Fruit fly (Drosophila melanogaster): ENCODE measurements around the gene mRpL23.
A peak's percentile ranks its signal among the peaks of the same experiment; 100 is the strongest.

mRpL23 gene

DNA sequence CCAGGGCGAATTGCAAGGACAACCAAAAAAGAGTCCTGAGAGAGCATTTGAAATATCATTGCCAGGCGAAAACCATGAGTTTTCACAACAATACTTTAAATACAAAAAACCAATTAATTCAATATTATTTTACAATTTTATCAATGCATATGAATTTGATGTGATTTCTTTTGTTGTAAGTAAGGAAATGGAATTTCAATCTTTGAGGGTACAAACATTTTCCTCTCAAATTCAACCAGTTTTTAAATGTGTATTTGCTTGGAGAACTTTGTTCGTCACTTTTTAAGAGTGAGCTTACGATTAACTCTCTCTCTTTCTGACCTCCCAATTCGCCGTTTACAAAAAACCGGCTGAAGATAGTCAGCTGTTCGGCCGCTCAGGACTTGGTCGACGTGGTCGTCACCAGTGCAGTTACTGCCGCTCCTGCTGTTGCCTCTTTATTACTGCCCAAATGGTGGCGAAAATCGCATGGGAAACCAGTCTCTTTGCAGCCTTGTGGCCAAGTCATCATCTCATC is 38.1 kb upstream of the mRpL23 start (continued):
- TF ChIP-seq Gug (GFP tag; IDR thresholded peaks at IDR 0.05): no peak
- peak; percentile 73 for TF ChIP-seq Atf6 (GFP tag; IDR thresholded peaks at IDR 0.05)
- peak; percentile 47; the same call in 1 of the 2 replicates for TF ChIP-seq lmd (GFP tag; IDR thresholded peaks at IDR 0.05)
- TF ChIP-seq ro (GFP tag; IDR thresholded peaks at IDR 0.05): no peak
- TF ChIP-seq CG6654 (GFP tag; optimal IDR thresholded peaks at IDR 0.05): no peak
- TF ChIP-seq CG5953 (GFP tag; IDR thresholded peaks at IDR 0.05): no peak
- TF ChIP-seq CG4360 (GFP tag; IDR thresholded peaks at IDR 0.05): no peak
- TF ChIP-seq CG18476 (GFP tag; optimal IDR thresholded peaks at IDR 0.05): no peak
- TF ChIP-seq C15 (GFP tag; IDR thresholded peaks at IDR 0.05): 0 out of 3 replicates have a peak, but pooled peaks have one; percentile 10
- no peak for TF ChIP-seq dan (GFP tag; IDR thresholded peaks at IDR 0.05)
- no peak for TF ChIP-seq pros (GFP tag; optimal IDR thresholded peaks at IDR 0.05)
- peak; percentile 59 for TF ChIP-seq caup (GFP tag; optimal IDR thresholded peaks at IDR 0.05; ENCODE audit: severe bottlenecking)
- peak; percentile 66 for TF ChIP-seq Med (GFP tag)
- no peak for TF ChIP-seq CG4617 (GFP tag; optimal IDR thresholded peaks at IDR 0.05; ENCODE audit: borderline replicate concordance)
- TF ChIP-seq Mes4 (GFP tag; optimal IDR thresholded peaks at IDR 0.05): no peak
- peak; percentile 24 for TF ChIP-seq HmgZ (tag; optimal IDR thresholded peaks at IDR 0.05)
- no peak for TF ChIP-seq CG31388 (GFP tag; optimal IDR thresholded peaks at IDR 0.05)
- no peak for TF ChIP-seq trem (tag; optimal IDR thresholded peaks at IDR 0.05)
- TF ChIP-seq MESR4 (GFP tag; optimal IDR thresholded peaks at IDR 0.05): no peak
- no peak for TF ChIP-seq lov (optimal IDR thresholded peaks at IDR 0.05)
- TF ChIP-seq lov (GFP tag; IDR thresholded peaks at IDR 0.05): no peak
- peak; percentile 14 for TF ChIP-seq CG10209 (GFP tag; optimal IDR thresholded peaks at IDR 0.05)
- peak; percentile 24 for TF ChIP-seq CG9817 (tag; optimal IDR thresholded peaks at IDR 0.05)
- no peak for TF ChIP-seq chif (GFP tag; optimal IDR thresholded peaks at IDR 0.05)
- peak; percentile 74; the same call in 2 of the 3 replicates for TF ChIP-seq dysf (GFP tag; IDR thresholded peaks at IDR 0.05)
- no peak for TF ChIP-seq CG30431 (GFP tag; optimal IDR thresholded peaks at IDR 0.05)
- TF ChIP-seq phol (tag; optimal IDR thresholded peaks at IDR 0.05): peak; percentile 20
- no peak for TF ChIP-seq kni (GFP tag; optimal IDR thresholded peaks at IDR 0.05)
- no peak for TF ChIP-seq HLH54F (GFP tag; optimal IDR thresholded peaks at IDR 0.05)
- no peak for TF ChIP-seq zf30C (GFP tag; optimal IDR thresholded peaks at IDR 0.05)
- peak; percentile 6 to 19 for TF ChIP-seq bsh (GFP tag; optimal IDR thresholded peaks at IDR 0.05)
- TF ChIP-seq CG17361 (GFP tag; IDR thresholded peaks at IDR 0.05): no peak
- no peak for TF ChIP-seq schlank (tag; optimal IDR thresholded peaks at IDR 0.05)
- TF ChIP-seq CG6765 (GFP tag; optimal IDR thresholded peaks at IDR 0.05): peak; percentile 32
- no peak for TF ChIP-seq CG12744 (GFP tag; optimal IDR thresholded peaks at IDR 0.05)
- no peak for TF ChIP-seq CG2889 (GFP tag; IDR thresholded peaks at IDR 0.05)
- TF ChIP-seq gt (GFP tag; IDR thresholded peaks at IDR 0.05): no peak
- no peak for TF ChIP-seq vnd (GFP tag; IDR thresholded peaks at IDR 0.05; ENCODE audit: partially characterized antibody)
- TF ChIP-seq ash1 (GFP tag; optimal IDR thresholded peaks at IDR 0.05): no peak
- no peak for TF ChIP-seq pum (GFP tag; optimal IDR thresholded peaks at IDR 0.05)
- TF ChIP-seq CG3281 (GFP tag; optimal IDR thresholded peaks at IDR 0.05): peak; percentile 71
- TF ChIP-seq zen (tag; optimal IDR thresholded peaks at IDR 0.05): no peak
- TF ChIP-seq CG7839 (tag; optimal IDR thresholded peaks at IDR 0.05): peak; percentile 56
- TF ChIP-seq dpn (GFP tag; optimal IDR thresholded peaks at IDR 0.05): peak in 1 of 2 experiments; percentile 22
- TF ChIP-seq bbx (GFP tag; IDR thresholded peaks at IDR 0.05; ENCODE audit: partially characterized antibody): no peak
- no peak for TF ChIP-seq dati (GFP tag; IDR thresholded peaks at IDR 0.05)
- TF ChIP-seq scrt (GFP tag; optimal IDR thresholded peaks at IDR 0.05): peak; percentile 38
- 0 out of 2 replicates have a peak, but pooled peaks have one; percentile 43 for TF ChIP-seq CG14014 (GFP tag; IDR thresholded peaks at IDR 0.05)
- no peak for TF ChIP-seq CG16863 (GFP tag; optimal IDR thresholded peaks at IDR 0.05)
- TF ChIP-seq CG43689 (GFP tag; IDR thresholded peaks at IDR 0.05): no peak
- TF ChIP-seq mirr (GFP tag; optimal IDR thresholded peaks at IDR 0.05): no peak

Measured in whole organism, embryonic.